Worm (Caenorhabditis elegans): ENCODE measurements around the gene age-1.

- TF ChIP-seq pha-4 (tag; optimal IDR thresholded peaks at IDR 0.05) (no peak), lin-13 (tag; optimal IDR thresholded peaks at IDR 0.05) (no peak), snpc-4 (tag; optimal IDR thresholded peaks at IDR 0.05) (no peak), unc-39 (tag; optimal IDR thresholded peaks at IDR 0.05) (no peak), nhr-12 (tag; optimal IDR thresholded peaks at IDR 0.05) (no peak), unc-62 (GFP tag; optimal IDR thresholded peaks at IDR 0.05) (no peak)
Observed at ce11 chrII:11497365-11497764, 29.5 kb downstream of the age-1 start, which contains the start of gene B0334.5.

Measured in whole organism, mixed stage, embryonic.